Fruit fly (Drosophila melanogaster): ENCODE measurements around the gene wts.

The wts gene

DNA sequence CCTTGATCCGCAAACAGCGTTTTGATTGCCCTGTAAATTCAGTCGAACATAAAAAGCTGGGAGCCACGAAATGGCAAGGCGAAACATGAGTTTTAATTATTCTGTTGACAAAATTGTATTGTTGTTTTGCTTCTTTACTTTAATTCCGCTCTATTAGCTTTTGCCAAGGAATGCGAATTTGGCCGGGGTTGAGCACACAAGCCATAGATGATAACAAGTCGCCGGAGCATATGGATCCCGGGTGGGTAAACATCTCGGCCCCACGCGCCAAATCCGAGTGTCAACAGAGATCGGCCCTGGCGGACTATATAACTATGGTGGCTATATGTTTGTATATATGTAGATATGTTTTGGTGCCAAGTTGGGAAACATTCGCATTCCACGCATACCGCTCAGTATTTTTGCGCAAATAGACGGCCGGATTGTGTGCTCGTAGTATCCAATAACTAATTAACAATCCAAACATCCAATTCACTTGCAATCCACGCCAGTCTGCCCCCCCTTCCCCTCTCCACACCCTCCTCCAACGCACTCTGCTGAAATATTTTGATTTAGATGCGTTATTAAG is 4.2 kb downstream of the wts start:
- no peak for TF ChIP-seq CG2875 (GFP tag; optimal IDR thresholded peaks at IDR 0.05)
- TF ChIP-seq Chrac-16 (GFP tag; optimal IDR thresholded peaks at IDR 0.05), result no peak
- no peak for TF ChIP-seq CG13287 (GFP tag; IDR thresholded peaks at IDR 0.05; ENCODE audit: partially characterized antibody)
- no peak for TF ChIP-seq Antp (GFP tag; optimal IDR thresholded peaks at IDR 0.05)
- TF ChIP-seq Oli (tag; optimal IDR thresholded peaks at IDR 0.05), result no peak
- peak; percentile 55; the same call in 1 of the 2 replicates for TF ChIP-seq Atf6 (GFP tag; IDR thresholded peaks at IDR 0.05)
- no peak for TF ChIP-seq Six4 (GFP tag; optimal IDR thresholded peaks at IDR 0.05)
- peak; percentile 37; the same call in 1 of the 2 replicates for TF ChIP-seq NFAT (GFP tag; IDR thresholded peaks at IDR 0.05)
- TF ChIP-seq CG9876 (GFP tag; optimal IDR thresholded peaks at IDR 0.05), result no peak
- no peak for TF ChIP-seq CG10366 (GFP tag; IDR thresholded peaks at IDR 0.05)
- peak; percentile 29 for TF ChIP-seq CG7987 (GFP tag; optimal IDR thresholded peaks at IDR 0.05)
- peak; percentile 40 for TF ChIP-seq CG15514 (GFP tag; optimal IDR thresholded peaks at IDR 0.05)
- no peak for TF ChIP-seq CG5180 (GFP tag; optimal IDR thresholded peaks at IDR 0.05)
- TF ChIP-seq Fer1 (GFP tag; optimal IDR thresholded peaks at IDR 0.05), result peak; percentile 52
- TF ChIP-seq CG10147 (GFP tag; optimal IDR thresholded peaks at IDR 0.05), result peak; percentile 29
- no peak for TF ChIP-seq CG10274 (GFP tag; optimal IDR thresholded peaks at IDR 0.05)
- peak; percentile 27; the same call in 1 of the 2 replicates for TF ChIP-seq Dref (GFP tag; IDR thresholded peaks at IDR 0.05)
- no peak for TF ChIP-seq CG15601 (tag; optimal IDR thresholded peaks at IDR 0.05)
- TF ChIP-seq CG1832 (GFP tag; optimal IDR thresholded peaks at IDR 0.05), result no peak
- peak; percentile 60; the same call in 1 of the 2 replicates for TF ChIP-seq CG14014 (GFP tag; IDR thresholded peaks at IDR 0.05)
- TF ChIP-seq CG2678 (tag; optimal IDR thresholded peaks at IDR 0.05), result peak; percentile 43
- TF ChIP-seq NC2α (GFP tag; optimal IDR thresholded peaks at IDR 0.05), result no peak
- peak; percentile 45 for TF ChIP-seq CG2120 (GFP tag; optimal IDR thresholded peaks at IDR 0.05)
- no peak for TF ChIP-seq zfh2 (GFP tag; optimal IDR thresholded peaks at IDR 0.05)
- TF ChIP-seq CG15011 (GFP tag; optimal IDR thresholded peaks at IDR 0.05), result peak; percentile 17
- TF ChIP-seq dmrt11E (tag; optimal IDR thresholded peaks at IDR 0.05), result no peak
- TF ChIP-seq Bteb2 (GFP tag; optimal IDR thresholded peaks at IDR 0.05), result peak; percentile 34
- 0 out of 3 replicates have a peak, but pooled peaks have one; percentile 22 for TF ChIP-seq CG6175 (GFP tag; IDR thresholded peaks at IDR 0.05)
- TF ChIP-seq Fer2 (tag; optimal IDR thresholded peaks at IDR 0.05), result peak; percentile 8
- TF ChIP-seq insv (GFP tag; optimal IDR thresholded peaks at IDR 0.05), result no peak
- no peak for TF ChIP-seq jigr1 (GFP tag; IDR thresholded peaks at IDR 0.05)
- TF ChIP-seq pho (GFP tag; optimal IDR thresholded peaks at IDR 0.05), result peak; percentile 61
- TF ChIP-seq CG13894 (tag; optimal IDR thresholded peaks at IDR 0.05), result peak; percentile 44
- TF ChIP-seq Nf-YC (tag; optimal IDR thresholded peaks at IDR 0.05), result no peak
- TF ChIP-seq CG17912 (GFP tag; optimal IDR thresholded peaks at IDR 0.05), result no peak
- no peak for TF ChIP-seq CG8089 (GFP tag; optimal IDR thresholded peaks at IDR 0.05)
- TF ChIP-seq CG18764 (GFP tag; optimal IDR thresholded peaks at IDR 0.05), result no peak
- peak; percentile 46 for TF ChIP-seq Fer3 (tag; optimal IDR thresholded peaks at IDR 0.05)
- TF ChIP-seq en (GFP tag; optimal IDR thresholded peaks at IDR 0.05), result no peak
- peak; percentile 92 for TF ChIP-seq Med (GFP tag)
- TF ChIP-seq PHDP (tag; optimal IDR thresholded peaks at IDR 0.05), result peak; percentile 45
- TF ChIP-seq Vsx1 (GFP tag; optimal IDR thresholded peaks at IDR 0.05), result peak; percentile 42
- peak; percentile 35 for TF ChIP-seq CG7928 (GFP tag; optimal IDR thresholded peaks at IDR 0.05)
- TF ChIP-seq eyg (GFP tag; optimal IDR thresholded peaks at IDR 0.05), result peak; percentile 30
- no peak for TF ChIP-seq CG43689 (GFP tag; IDR thresholded peaks at IDR 0.05)
- 0 out of 3 replicates have a peak, but pooled peaks have one; percentile 33 for TF ChIP-seq CG11695 (GFP tag; IDR thresholded peaks at IDR 0.05)
- TF ChIP-seq TFAM (GFP tag; optimal IDR thresholded peaks at IDR 0.05), result no peak
- peak; percentile 52 for TF ChIP-seq disco-r (GFP tag; optimal IDR thresholded peaks at IDR 0.05)
- no peak for TF ChIP-seq pfk (GFP tag; optimal IDR thresholded peaks at IDR 0.05)
- TF ChIP-seq CG12769 (tag; optimal IDR thresholded peaks at IDR 0.05), result peak; percentile 71

Data from whole organism, embryonic.